Worm (Caenorhabditis elegans) whole organism, young adult: ENCODE data around the gene R74.2.

Experiments
- C06A6.2 ChIP-seq: fragments of 200-800 bp; sonication (Bioruptor generic); conservative IDR thresholded peaks from 2 replicates; pipeline ENCODE4 v1.3.6; 2022; ENCODE audit warnings: missing genetic modification characterization, missing compliant biosample characterization
- bed-1 ChIP-seq: fragments of 200-800 bp; sonication (Bioruptor generic); IDR thresholded peaks from 2 replicates; pipeline ENCODE4 v1.3.6; 2022; ENCODE audit warnings: missing genetic modification reagents, missing genetic modification characterization, missing compliant biosample characterization
- efl-1 ChIP-seq: fragments of 150-350 bp; optimal IDR thresholded peaks from 2 replicates; lab custom pipeline; 2014; ENCODE audit warnings: missing biosample characterization, missing genetic modification reagents, missing genetic modification characterization
- nfya-1 ChIP-seq: sonication (generic microtip); optimal IDR thresholded peaks from 2 replicates; lab custom pipeline; 2017; ENCODE audit warnings: antibody characterized with exemption, missing compliant biosample characterization, missing genetic modification characterization, borderline replicate concordance; ENCODE audit not compliant: insufficient read depth
- unc-62 ChIP-seq: fragments of 150-350 bp; optimal IDR thresholded peaks from 2 replicates; lab custom pipeline; 2014; ENCODE audit warnings: missing biosample characterization, missing genetic modification reagents, missing genetic modification characterization

ce11 chrIII:4152309-4152708 lies 35.7 kb upstream of the R74.2 start:
- no peak for TF ChIP-seq C06A6.2
- no peak for TF ChIP-seq bed-1 (GFP tag; lab: Robert Waterston, UW)
- TF ChIP-seq efl-1 (GFP tag; lab: Kevin White, UChicago) = no peak
- TF ChIP-seq unc-62 = no peak
- no peak for TF ChIP-seq nfya-1 (tag; lab: Kevin White, UChicago)
